Worm (Caenorhabditis elegans) whole organism, midembryonic: ENCODE results near the gene msp-31.

ENCODE experiments used
- T22C8.4 ChIP-seq: fragments of 200-800 bp; sonication (Bioruptor generic); IDR thresholded peaks from 2 replicates; pipeline ENCODE4 v1.3.6; 2022; ENCODE audit warnings: missing genetic modification characterization, missing compliant biosample characterization
- cog-1 ChIP-seq: sonication (generic microtip); optimal IDR thresholded peaks from 2 replicates; lab custom pipeline; 2016; ENCODE audit warnings: missing genetic modification characterization, missing compliant biosample characterization
- flt-1 ChIP-seq: fragments of 200-800 bp; sonication (Bioruptor generic); IDR thresholded peaks from 2 replicates; pipeline ENCODE4 v1.3.6; 2022; ENCODE audit warnings: missing genetic modification characterization, missing compliant biosample characterization
- klf-2 ChIP-seq: fragments of 200-800 bp; sonication (Bioruptor generic); conservative IDR thresholded peaks from 2 replicates; pipeline ENCODE4 v1.3.6; 2022; ENCODE audit warnings: missing genetic modification reagents, missing genetic modification characterization, missing compliant biosample characterization
- med-1 ChIP-seq: sonication (generic microtip); optimal IDR thresholded peaks from 2 replicates; lab custom pipeline; 2017; ENCODE audit warnings: missing genetic modification characterization, mild to moderate bottlenecking, missing compliant biosample characterization, antibody characterized with exemption, missing genetic modification reagents; ENCODE audit not compliant: insufficient read depth
- ref-1 ChIP-seq: fragments of 200-800 bp; sonication (Bioruptor generic); conservative IDR thresholded peaks from 2 replicates; pipeline ENCODE4 v1.3.6; 2022; ENCODE audit warnings: missing genetic modification reagents, missing genetic modification characterization, missing compliant biosample characterization
- ztf-23 ChIP-seq: fragments of 200-800 bp; sonication (Bioruptor generic); IDR thresholded peaks from 2 replicates; pipeline ENCODE4 v1.3.6; 2022; ENCODE audit warnings: missing genetic modification reagents, missing genetic modification characterization, missing compliant biosample characterization
- ztf-29 ChIP-seq: fragments of 200-800 bp; sonication (Bioruptor generic); IDR thresholded peaks from 2 replicates; pipeline ENCODE4 v1.3.6; 2022; ENCODE audit warnings: missing genetic modification reagents, missing genetic modification characterization, missing compliant biosample characterization

ce11 chrII:4879629-4880028 lies 36.7 kb downstream of the msp-31 start, which contains the start of gene gst-6:
- TF ChIP-seq cog-1 (tag; lab: Kevin White, UChicago) (no peak), med-1 (GFP tag; lab: Kevin White, UChicago) (no peak), ztf-29 (GFP tag; lab: Robert Waterston, UW) (no peak), flt-1 (GFP tag; lab: Robert Waterston, UW) (no peak), ref-1 (no peak), ztf-23 (no peak), klf-2 (GFP tag; lab: Robert Waterston, UW) (no peak), T22C8.4 (GFP tag; lab: Robert Waterston, UW) (no peak)
